Worm (Caenorhabditis elegans) whole organism, young adult: ENCODE data around the gene R53.5.

ENCODE experiments used
- D2030.7 ChIP-seq: fragments of 200-800 bp; sonication (Bioruptor generic); IDR thresholded peaks from 2 replicates; pipeline ENCODE4 v1.3.6; 2022; ENCODE audit warnings: missing genetic modification reagents, missing genetic modification characterization, missing compliant biosample characterization
- F23B12.7 ChIP-seq: sonication (generic microtip); optimal IDR thresholded peaks from 2 replicates; lab custom pipeline; 2017; ENCODE audit warnings: missing genetic modification characterization, mild to moderate bottlenecking, missing compliant biosample characterization, antibody characterized with exemption, moderate library complexity; ENCODE audit not compliant: insufficient read depth
- F37B4.10 ChIP-seq: fragments of 200-800 bp; sonication (Bioruptor generic); IDR thresholded peaks from 2 replicates; pipeline ENCODE4 v1.3.6; 2022; ENCODE audit warnings: missing genetic modification characterization, missing compliant biosample characterization
- F39B2.1 ChIP-seq: fragments of 200-800 bp; sonication (Bioruptor generic); IDR thresholded peaks from 2 replicates; pipeline ENCODE4 v1.3.6; 2022; ENCODE audit warnings: missing genetic modification reagents, missing genetic modification characterization, missing compliant biosample characterization
- F52B5.7 ChIP-seq: sonication (generic microtip); optimal IDR thresholded peaks from 2 replicates; lab custom pipeline; 2016; ENCODE audit warnings: mild to moderate bottlenecking, missing genetic modification characterization, missing compliant biosample characterization
- F55B11.4 ChIP-seq: sonication (generic microtip); optimal IDR thresholded peaks from 2 replicates; lab custom pipeline; 2016; ENCODE audit warnings: missing compliant biosample characterization, missing genetic modification characterization, borderline replicate concordance; ENCODE audit not compliant: insufficient read depth
- F57A8.1 ChIP-seq: fragments of 200-800 bp; sonication (Bioruptor generic); optimal IDR thresholded peaks from 2 replicates; lab custom pipeline; 2018; ENCODE audit warnings: mild to moderate bottlenecking, missing genetic modification characterization, moderate library complexity, missing compliant biosample characterization
- F57C9.4 ChIP-seq: sonication (generic microtip); optimal IDR thresholded peaks from 2 replicates; lab custom pipeline; 2017; ENCODE audit warnings: mild to moderate bottlenecking, missing genetic modification characterization, missing compliant biosample characterization
- T07F8.4 ChIP-seq: sonication (generic microtip); optimal IDR thresholded peaks from 2 replicates; lab custom pipeline; 2016; ENCODE audit warnings: mild to moderate bottlenecking, missing genetic modification characterization, moderate library complexity, missing compliant biosample characterization
- Y53G8AR.9 ChIP-seq: fragments of 200-800 bp; sonication (Bioruptor generic); conservative IDR thresholded peaks from 2 replicates; pipeline ENCODE4 v1.3.6; 2022; ENCODE audit warnings: missing genetic modification reagents, missing genetic modification characterization, missing compliant biosample characterization
- Y79H2A.3 ChIP-seq: fragments of 200-800 bp; sonication (Bioruptor generic); conservative IDR thresholded peaks from 2 replicates; pipeline ENCODE4 v1.3.6; 2022; ENCODE audit warnings: missing genetic modification reagents, missing genetic modification characterization, missing compliant biosample characterization
- Y95B8A.8 ChIP-seq: fragments of 200-800 bp; sonication (Bioruptor generic); IDR thresholded peaks from 2 replicates; pipeline ENCODE4 v1.3.6; 2022; ENCODE audit warnings: missing genetic modification reagents, missing genetic modification characterization, missing compliant biosample characterization
- akir-1 ChIP-seq: fragments of 200-800 bp; sonication (Bioruptor generic); optimal IDR thresholded peaks from 2 replicates; lab custom pipeline; 2018; ENCODE audit warnings: mild to moderate bottlenecking, missing genetic modification characterization, moderate library complexity, missing compliant biosample characterization
- ama-1 ChIP-seq, 3 experiments: fragments of 150-350 bp in 1 of 3; sonication (generic microtip) in 2 of 3; optimal IDR thresholded peaks; 2 replicates each; lab custom pipeline; 2014 to 2018; ENCODE audit warnings: missing biosample characterization in 2 of 3, missing genetic modification characterization in 2 of 3, missing genetic modification reagents in 2 of 3
- aptf-3 ChIP-seq: fragments of 200-800 bp; sonication (Bioruptor generic); IDR thresholded peaks from 2 replicates; pipeline ENCODE4 v1.3.6; 2022; ENCODE audit warnings: missing genetic modification characterization, missing compliant biosample characterization
- atf-7 ChIP-seq: sonication (generic microtip); optimal IDR thresholded peaks from 2 replicates; lab custom pipeline; 2017; ENCODE audit warnings: mild to moderate bottlenecking, missing genetic modification characterization, missing compliant biosample characterization
- athp-1 ChIP-seq: sonication (generic microtip); optimal IDR thresholded peaks from 2 replicates; lab custom pipeline; 2017; ENCODE audit warnings: mild to moderate bottlenecking, missing genetic modification characterization, missing compliant biosample characterization
- attf-3 ChIP-seq: fragments of 200-800 bp; sonication (Bioruptor generic); conservative IDR thresholded peaks from 2 replicates; pipeline ENCODE4 v1.3.6; 2022; ENCODE audit warnings: missing genetic modification reagents, missing genetic modification characterization, missing compliant biosample characterization
- bed-2 ChIP-seq: fragments of 200-800 bp; sonication (Bioruptor generic); IDR thresholded peaks from 2 replicates; pipeline ENCODE4 v1.3.6; 2022; ENCODE audit warnings: missing genetic modification reagents, missing genetic modification characterization, missing compliant biosample characterization
- ceh-100 ChIP-seq: fragments of 200-800 bp; sonication (Bioruptor generic); IDR thresholded peaks from 2 replicates; pipeline ENCODE4 v1.3.6; 2022; ENCODE audit warnings: missing genetic modification reagents, missing genetic modification characterization, missing compliant biosample characterization
- ceh-27 ChIP-seq: fragments of 200-800 bp; sonication (Bioruptor generic); optimal IDR thresholded peaks from 2 replicates; lab custom pipeline; 2018; ENCODE audit warnings: mild to moderate bottlenecking, missing genetic modification characterization, moderate library complexity, missing compliant biosample characterization
- ceh-58 ChIP-seq: fragments of 200-800 bp; sonication (Bioruptor generic); IDR thresholded peaks from 2 replicates; pipeline ENCODE4 v1.3.6; 2022; ENCODE audit warnings: missing genetic modification characterization, missing compliant biosample characterization
- ceh-79 ChIP-seq: sonication (generic microtip); optimal IDR thresholded peaks from 2 replicates; lab custom pipeline; 2017; ENCODE audit warnings: mild to moderate bottlenecking, missing genetic modification characterization, missing compliant biosample characterization
- die-1 ChIP-seq: sonication (generic microtip); optimal IDR thresholded peaks from 2 replicates; lab custom pipeline; 2016; ENCODE audit warnings: missing genotype, mild to moderate bottlenecking, missing genetic modification characterization, missing compliant biosample characterization
- dpff-1 ChIP-seq: sonication (generic microtip); optimal IDR thresholded peaks from 2 replicates; lab custom pipeline; 2017; ENCODE audit warnings: mild to moderate bottlenecking, missing genetic modification characterization, missing compliant biosample characterization
- dpl-1 ChIP-seq: fragments of 150-350 bp; optimal IDR thresholded peaks from 2 replicates; lab custom pipeline; 2014; ENCODE audit warnings: missing biosample characterization, missing genetic modification reagents, missing genetic modification characterization
- fkh-3 ChIP-seq: sonication (generic microtip); optimal IDR thresholded peaks from 2 replicates; lab custom pipeline; 2016; ENCODE audit warnings: mild to moderate bottlenecking, missing genetic modification characterization, missing compliant biosample characterization
- gei-17 ChIP-seq: fragments of 200-800 bp; sonication (Bioruptor generic); optimal IDR thresholded peaks from 2 replicates; lab custom pipeline; 2018; ENCODE audit warnings: mild to moderate bottlenecking, missing genetic modification characterization, missing compliant biosample characterization
- hrde-1 ChIP-seq: sonication (generic microtip); optimal IDR thresholded peaks from 2 replicates; lab custom pipeline; 2016; ENCODE audit warnings: missing genetic modification characterization, mild to moderate bottlenecking, missing compliant biosample characterization, moderate library complexity, missing genotype, missing genetic modification reagents, borderline replicate concordance
- lag-1 ChIP-seq: fragments of 200-800 bp; sonication (Bioruptor generic); IDR thresholded peaks from 2 replicates; pipeline ENCODE4 v1.3.6; 2022; ENCODE audit warnings: missing genetic modification reagents, missing genetic modification characterization, missing compliant biosample characterization
- lin-26 ChIP-seq: fragments of 200-800 bp; sonication (Bioruptor generic); IDR thresholded peaks from 2 replicates; pipeline ENCODE4 v1.3.6; 2022; ENCODE audit warnings: missing genetic modification reagents, missing genetic modification characterization, missing compliant biosample characterization
- lin-40 ChIP-seq: sonication (generic microtip); optimal IDR thresholded peaks from 2 replicates; lab custom pipeline; 2016; ENCODE audit warnings: missing genetic modification characterization, mild to moderate bottlenecking, missing compliant biosample characterization, missing genotype, missing genetic modification reagents
- madf-10 ChIP-seq: sonication (generic microtip); optimal IDR thresholded peaks from 2 replicates; lab custom pipeline; 2016; ENCODE audit warnings: mild to moderate bottlenecking, missing genetic modification characterization, missing compliant biosample characterization
- madf-6 ChIP-seq: fragments of 200-800 bp; sonication (Bioruptor generic); IDR thresholded peaks from 2 replicates; pipeline ENCODE4 v1.3.6; 2022; ENCODE audit warnings: missing genetic modification reagents, missing genetic modification characterization, missing compliant biosample characterization
- mel-28 ChIP-seq: sonication (generic microtip); optimal IDR thresholded peaks from 2 replicates; lab custom pipeline; 2016; ENCODE audit warnings: borderline replicate concordance, mild to moderate bottlenecking, missing genetic modification characterization, missing compliant biosample characterization
- pbrm-1 ChIP-seq: fragments of 200-800 bp; sonication (Bioruptor generic); IDR thresholded peaks from 2 replicates; pipeline ENCODE4 v1.3.6; 2022; ENCODE audit warnings: missing genetic modification reagents, missing genetic modification characterization, missing compliant biosample characterization
- repo-1 ChIP-seq: sonication (generic microtip); optimal IDR thresholded peaks from 2 replicates; lab custom pipeline; 2017; ENCODE audit warnings: mild to moderate bottlenecking, missing genetic modification characterization, missing compliant biosample characterization
- snpc-4 ChIP-seq, 5 experiments: fragments of 150-350 bp in 1 of 5; sonication (generic microtip) in 4 of 5; optimal IDR thresholded peaks; 2 replicates each; lab custom pipeline; 2014 to 2018; ENCODE audit warnings: missing genetic modification characterization in 5 of 5, missing biosample characterization in 3 of 5, antibody characterized with exemption in 2 of 5, mild to moderate bottlenecking in 2 of 5, missing compliant biosample characterization in 2 of 5, missing genotype in 2 of 5, moderate library complexity in 2 of 5, missing genetic modification reagents in 1 of 5
- sptf-2 ChIP-seq: fragments of 200-800 bp; sonication (Bioruptor generic); optimal IDR thresholded peaks from 2 replicates; lab custom pipeline; 2018; ENCODE audit warnings: mild to moderate bottlenecking, missing genetic modification characterization, missing compliant biosample characterization
- tbx-9 ChIP-seq: sonication (generic microtip); optimal IDR thresholded peaks from 2 replicates; lab custom pipeline; 2016; ENCODE audit warnings: borderline replicate concordance, missing genetic modification characterization, inconsistent platforms, missing compliant biosample characterization
- zim-3 ChIP-seq: sonication (generic microtip); optimal IDR thresholded peaks from 2 replicates; lab custom pipeline; 2017; ENCODE audit warnings: mild to moderate bottlenecking, missing genetic modification characterization, moderate library complexity, missing compliant biosample characterization
- ztf-22 ChIP-seq: fragments of 200-800 bp; sonication (Bioruptor generic); optimal IDR thresholded peaks from 2 replicates; lab custom pipeline; 2018; ENCODE audit warnings: mild to moderate bottlenecking, missing genetic modification characterization, moderate library complexity, missing compliant biosample characterization

The R53.5 gene

DNA sequence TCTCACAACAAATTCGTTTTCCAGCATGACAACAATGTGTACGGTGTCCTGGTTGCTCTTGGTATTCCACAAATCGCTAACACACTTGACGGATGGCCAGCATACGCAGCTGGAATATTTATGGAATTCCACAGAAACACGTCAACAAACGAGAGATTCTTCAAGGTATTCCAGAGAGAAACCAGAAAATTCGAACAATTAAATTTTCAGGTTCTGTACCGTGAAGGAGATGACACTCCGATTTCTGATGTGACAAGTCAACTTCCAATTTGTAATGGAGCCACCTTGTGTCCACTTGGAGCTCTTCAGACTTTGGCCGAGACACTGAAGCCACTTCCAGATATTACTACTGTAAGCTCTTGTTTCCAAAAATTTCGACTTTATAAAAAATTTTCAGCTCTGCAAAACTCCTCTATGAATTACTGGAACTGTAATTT lies 36.3 kb downstream of the R53.5 start (continued):
- TF ChIP-seq hrde-1 (tag; lab: Kevin White, UChicago) (no peak), Y79H2A.3 (GFP tag; lab: Robert Waterston, UW) (no peak), fkh-3 (tag; lab: Kevin White, UChicago) (no peak), lin-40 (tag; lab: Kevin White, UChicago) (peak; percentile 60), F52B5.7 (tag; lab: Kevin White, UChicago) (peak; percentile 20), pbrm-1 (0 out of 2 replicates have a peak, but pooled peaks have one; percentile 14), lag-1 (GFP tag; lab: Robert Waterston, UW) (no peak), tbx-9 (tag; lab: Kevin White, UChicago) (no peak), sptf-2 (GFP tag; lab: Kevin White, UChicago) (no peak), ceh-100 (GFP tag; lab: Robert Waterston, UW) (no peak), F57C9.4 (tag; lab: Kevin White, UChicago) (no peak), ceh-58 (GFP tag; lab: Robert Waterston, UW) (no peak), F39B2.1 (GFP tag; lab: Robert Waterston, UW) (no peak), ceh-27 (no peak), dpff-1 (peak; percentile 72), attf-3 (no peak), madf-10 (peak; percentile 51), F57A8.1 (GFP tag; lab: Kevin White, UChicago) (no peak), die-1 (tag; lab: Kevin White, UChicago) (peak; percentile 40), ama-1 (optimal IDR thresholded peaks at IDR 0.05; lab: Kevin White, UChicago) (peak; percentile 65), ama-1 (GFP tag; optimal IDR thresholded peaks at IDR 0.05; lab: Kevin White, UChicago) (no peak), zim-3 (peak; percentile 8), F37B4.10 (GFP tag; lab: Robert Waterston, UW) (no peak), akir-1 (GFP tag; lab: Kevin White, UChicago) (no peak), T07F8.4 (tag; lab: Kevin White, UChicago) (no peak), mel-28 (no peak), F23B12.7 (peak; percentile 2), bed-2 (GFP tag; lab: Robert Waterston, UW) (no peak), aptf-3 (GFP tag; lab: Robert Waterston, UW) (no peak), D2030.7 (no peak), Y53G8AR.9 (GFP tag; lab: Robert Waterston, UW) (no peak; the same call in 1 of the 2 replicates), repo-1 (peak; percentile 90), athp-1 (tag; lab: Kevin White, UChicago) (no peak), madf-6 (GFP tag; lab: Robert Waterston, UW) (no peak), dpl-1 (GFP tag; lab: Kevin White, UChicago) (no peak), gei-17 (GFP tag; lab: Kevin White, UChicago) (no peak), Y95B8A.8 (GFP tag; lab: Robert Waterston, UW) (no peak), F55B11.4 (tag; lab: Kevin White, UChicago) (no peak), lin-26 (GFP tag; lab: Robert Waterston, UW) (peak; percentile 54; the same call in 1 of the 2 replicates), snpc-4 (GFP tag; optimal IDR thresholded peaks at IDR 0.05; lab: Kevin White, UChicago) (no peak), snpc-4 (tag; optimal IDR thresholded peaks at IDR 0.05; lab: Kevin White, UChicago) (peak in 1 of 4 experiments; percentile 3), ztf-22 (peak; percentile 21), ceh-79 (peak; percentile 48), atf-7 (tag; lab: Kevin White, UChicago) (peak; percentile 11)
